Worm (Caenorhabditis elegans): ENCODE measurements around the gene ZC239.14.
"Not testable (repeated sequence)": the region's sequence is repeated elsewhere in the genome, so short reads cannot be mapped to it uniquely, and the experiment has no call there.

ZC239.14 gene

ce11 chrII:3206423-3206989, 15.3 kb downstream of the ZC239.14 start, which contains the start of the genes ZC239.20 and ZC239.21:
Gene ZC239.20 (minus strand): TSS chrII:3206523.
Gene ZC239.21 (plus strand): TSS chrII:3206939.
- no peak for TF ChIP-seq F13C5.2 (tag; optimal IDR thresholded peaks at IDR 0.05)
- TF ChIP-seq hmg-4 (GFP tag; optimal IDR thresholded peaks at IDR 0.05): no peak
- no peak for TF ChIP-seq tra-4 (tag; optimal IDR thresholded peaks at IDR 0.05)
- TF ChIP-seq ceh-13 (GFP tag; optimal IDR thresholded peaks at IDR 0.05): no peak
- TF ChIP-seq flt-1 (GFP tag; IDR thresholded peaks at IDR 0.05): no peak
- TF ChIP-seq pes-1 (GFP tag; IDR thresholded peaks at IDR 0.05): no peak
- TF ChIP-seq hmbx-1 (tag; optimal IDR thresholded peaks at IDR 0.05): no peak
- no peak for TF ChIP-seq ama-1 (optimal IDR thresholded peaks at IDR 0.05)
- no peak for TF ChIP-seq B0310.2 (tag; optimal IDR thresholded peaks at IDR 0.05)
- TF ChIP-seq scrt-1 (GFP tag; IDR thresholded peaks at IDR 0.05): no peak
- no peak for TF ChIP-seq aly-1 (tag; optimal IDR thresholded peaks at IDR 0.05)
- TF ChIP-seq tbx-11 (GFP tag; IDR thresholded peaks at IDR 0.05): no peak

ce11 chrII:3203415-3203814, 18.4 kb downstream of the ZC239.14 start, which contains the start of gene sri-50:
Gene sri-50 (plus strand): TSS chrII:3203715.
- TF ChIP-seq tbx-11 (GFP tag; IDR thresholded peaks at IDR 0.05) (no peak), scrt-1 (GFP tag; IDR thresholded peaks at IDR 0.05) (no peak), B0310.2 (tag; optimal IDR thresholded peaks at IDR 0.05) (no peak), tbx-37 (GFP tag; conservative IDR thresholded peaks at IDR 0.05) (no peak), sea-1 (GFP tag; conservative IDR thresholded peaks at IDR 0.05) (no peak), hmbx-1 (tag; optimal IDR thresholded peaks at IDR 0.05) (no peak), ceh-13 (GFP tag; optimal IDR thresholded peaks at IDR 0.05) (no peak), hnd-1 (tag; optimal IDR thresholded peaks at IDR 0.05) (no peak), aly-1 (tag; optimal IDR thresholded peaks at IDR 0.05) (no peak), flt-1 (GFP tag; IDR thresholded peaks at IDR 0.05) (no peak)

- no peak for TF ChIP-seq tra-4 (tag; optimal IDR thresholded peaks at IDR 0.05)
- no peak for TF ChIP-seq ceh-13 (GFP tag; optimal IDR thresholded peaks at IDR 0.05)
- TF ChIP-seq B0310.2 (tag; optimal IDR thresholded peaks at IDR 0.05): no peak
- TF ChIP-seq F13C5.2 (tag; optimal IDR thresholded peaks at IDR 0.05): no peak
Measured at ce11 chrII:3202519-3202918, 19.3 kb downstream of the ZC239.14 start, which contains the start of gene sri-53. Gene sri-53 (minus strand): TSS chrII:3202619.

- TF ChIP-seq sea-1 (GFP tag; conservative IDR thresholded peaks at IDR 0.05); tbx-37 (GFP tag; conservative IDR thresholded peaks at IDR 0.05); hmbx-1 (tag; optimal IDR thresholded peaks at IDR 0.05): not testable (repeated sequence)
Measured at ce11 chrII:3201242-3201641, 20.6 kb downstream of the ZC239.14 start, which contains the start of gene sri-48. Gene sri-48 (minus strand): TSS chrII:3201342.

ce11 chrII:3198998-3199397, 22.8 kb downstream of the ZC239.14 start, which contains the start of gene sri-51:
Gene sri-51 (minus strand): TSS chrII:3199098.
- TF ChIP-seq hmbx-1 (tag; optimal IDR thresholded peaks at IDR 0.05) (no peak), flt-1 (GFP tag; IDR thresholded peaks at IDR 0.05) (no peak), ceh-13 (GFP tag; optimal IDR thresholded peaks at IDR 0.05) (no peak), tbx-37 (GFP tag; conservative IDR thresholded peaks at IDR 0.05) (no peak), sea-1 (GFP tag; conservative IDR thresholded peaks at IDR 0.05) (no peak), tbx-11 (GFP tag; IDR thresholded peaks at IDR 0.05) (no peak), aly-1 (tag; optimal IDR thresholded peaks at IDR 0.05) (no peak), hnd-1 (tag; optimal IDR thresholded peaks at IDR 0.05) (no peak), tra-4 (tag; optimal IDR thresholded peaks at IDR 0.05) (no peak), hmg-4 (GFP tag; optimal IDR thresholded peaks at IDR 0.05) (no peak), ama-1 (optimal IDR thresholded peaks at IDR 0.05) (no peak), B0310.2 (tag; optimal IDR thresholded peaks at IDR 0.05) (no peak), F13C5.2 (tag; optimal IDR thresholded peaks at IDR 0.05) (no peak), ceh-36 (tag; optimal IDR thresholded peaks at IDR 0.05) (no peak), ets-7 (tag; optimal IDR thresholded peaks at IDR 0.05) (no peak), scrt-1 (GFP tag; IDR thresholded peaks at IDR 0.05) (no peak)

ce11 chrII:3196966-3197365, 24.9 kb downstream of the ZC239.14 start, which contains the start of gene gcy-15:
Gene gcy-15 (minus strand): TSS chrII:3197066.
- TF ChIP-seq tbx-11 (GFP tag; IDR thresholded peaks at IDR 0.05) (no peak), aly-1 (tag; optimal IDR thresholded peaks at IDR 0.05) (no peak), hmbx-1 (tag; optimal IDR thresholded peaks at IDR 0.05) (no peak), pes-1 (GFP tag; IDR thresholded peaks at IDR 0.05) (no peak), tbx-37 (GFP tag; conservative IDR thresholded peaks at IDR 0.05) (no peak), tra-4 (tag; optimal IDR thresholded peaks at IDR 0.05) (no peak), sea-1 (GFP tag; conservative IDR thresholded peaks at IDR 0.05) (no peak), ceh-13 (GFP tag; optimal IDR thresholded peaks at IDR 0.05) (no peak), flt-1 (GFP tag; IDR thresholded peaks at IDR 0.05) (no peak)

ce11 chrII:3195739-3196138, 26.1 kb downstream of the ZC239.14 start:
- no peak for TF ChIP-seq hnd-1 (tag; optimal IDR thresholded peaks at IDR 0.05)
- no peak for TF ChIP-seq scrt-1 (GFP tag; IDR thresholded peaks at IDR 0.05)
- no peak for TF ChIP-seq ets-7 (tag; optimal IDR thresholded peaks at IDR 0.05)
- TF ChIP-seq ceh-13 (GFP tag; optimal IDR thresholded peaks at IDR 0.05): no peak
- no peak for TF ChIP-seq tra-4 (tag; optimal IDR thresholded peaks at IDR 0.05)
- no peak for TF ChIP-seq pes-1 (GFP tag; IDR thresholded peaks at IDR 0.05)
- no peak for TF ChIP-seq flt-1 (GFP tag; IDR thresholded peaks at IDR 0.05)

- TF ChIP-seq aly-1 (tag; optimal IDR thresholded peaks at IDR 0.05); scrt-1 (GFP tag; IDR thresholded peaks at IDR 0.05); hmbx-1 (tag; optimal IDR thresholded peaks at IDR 0.05): not testable (repeated sequence)
Measured at ce11 chrII:3191544-3191943, 30.3 kb downstream of the ZC239.14 start, which contains the start of gene Y27F2A.9. Gene Y27F2A.9 (minus strand): TSS chrII:3191644.

All from whole organism, early embryonic.